Worm (Caenorhabditis elegans) whole organism, young adult: Measurements from ENCODE around the gene lgc-31.

ENCODE experiments used
- B0261.1 ChIP-seq: sonication (generic microtip); optimal IDR thresholded peaks from 2 replicates; lab custom pipeline; 2016; ENCODE audit warnings: mild to moderate bottlenecking, missing genetic modification characterization, moderate library complexity, missing compliant biosample characterization
- B0336.3 ChIP-seq: fragments of 200-800 bp; sonication (Bioruptor generic); IDR thresholded peaks from 2 replicates; pipeline ENCODE4 v1.3.6; 2022; ENCODE audit warnings: missing genetic modification characterization, missing compliant biosample characterization
- C06A6.2 ChIP-seq: fragments of 200-800 bp; sonication (Bioruptor generic); conservative IDR thresholded peaks from 2 replicates; pipeline ENCODE4 v1.3.6; 2022; ENCODE audit warnings: missing genetic modification characterization, missing compliant biosample characterization
- F10E7.11 ChIP-seq: sonication (generic microtip); optimal IDR thresholded peaks from 2 replicates; lab custom pipeline; 2017; ENCODE audit warnings: mild to moderate bottlenecking, missing genetic modification characterization, moderate library complexity, missing compliant biosample characterization
- F33H1.4 ChIP-seq: fragments of 200-800 bp; sonication (Bioruptor generic); IDR thresholded peaks from 2 replicates; pipeline ENCODE4 v1.3.6; 2022; ENCODE audit warnings: missing genetic modification reagents, missing genetic modification characterization, missing compliant biosample characterization
- F39B2.1 ChIP-seq: fragments of 200-800 bp; sonication (Bioruptor generic); IDR thresholded peaks from 2 replicates; pipeline ENCODE4 v1.3.6; 2022; ENCODE audit warnings: missing genetic modification reagents, missing genetic modification characterization, missing compliant biosample characterization
- K11D2.4 ChIP-seq: fragments of 200-800 bp; sonication (Bioruptor generic); IDR thresholded peaks from 2 replicates; pipeline ENCODE4 v1.3.6; 2022; ENCODE audit warnings: missing genetic modification reagents, missing genetic modification characterization, missing compliant biosample characterization
- K12H6.12 ChIP-seq: fragments of 200-800 bp; sonication (Bioruptor generic); optimal IDR thresholded peaks from 2 replicates; lab custom pipeline; 2018; ENCODE audit warnings: mild to moderate bottlenecking, missing genetic modification characterization, missing compliant biosample characterization
- T07F8.4 ChIP-seq: sonication (generic microtip); optimal IDR thresholded peaks from 2 replicates; lab custom pipeline; 2016; ENCODE audit warnings: mild to moderate bottlenecking, missing genetic modification characterization, moderate library complexity, missing compliant biosample characterization
- T26A5.8 ChIP-seq: sonication (generic microtip); optimal IDR thresholded peaks from 2 replicates; lab custom pipeline; 2016; ENCODE audit warnings: missing genetic modification characterization, missing compliant biosample characterization
- Y53F4B.3 ChIP-seq: fragments of 200-800 bp; sonication (Bioruptor generic); IDR thresholded peaks from 2 replicates; pipeline ENCODE4 v1.3.6; 2022; ENCODE audit warnings: missing genetic modification reagents, missing genetic modification characterization, missing compliant biosample characterization
- Y79H2A.3 ChIP-seq: fragments of 200-800 bp; sonication (Bioruptor generic); conservative IDR thresholded peaks from 2 replicates; pipeline ENCODE4 v1.3.6; 2022; ENCODE audit warnings: missing genetic modification reagents, missing genetic modification characterization, missing compliant biosample characterization
- ZK185.1 ChIP-seq: sonication (generic microtip); optimal IDR thresholded peaks from 2 replicates; lab custom pipeline; 2016; ENCODE audit warnings: mild to moderate bottlenecking, missing genetic modification characterization, missing compliant biosample characterization; ENCODE audit not compliant: poor library complexity, severe bottlenecking
- ama-1 ChIP-seq, 3 experiments: fragments of 150-350 bp in 1 of 3; sonication (generic microtip) in 2 of 3; optimal IDR thresholded peaks; 2 replicates each; lab custom pipeline; 2014 to 2018; ENCODE audit warnings: missing biosample characterization in 2 of 3, missing genetic modification characterization in 2 of 3, missing genetic modification reagents in 2 of 3
- attf-6 ChIP-seq: fragments of 200-800 bp; sonication (Bioruptor generic); IDR thresholded peaks from 2 replicates; pipeline ENCODE4 v1.3.6; 2022; ENCODE audit warnings: missing genetic modification reagents, missing genetic modification characterization, missing compliant biosample characterization
- ceh-100 ChIP-seq: fragments of 200-800 bp; sonication (Bioruptor generic); IDR thresholded peaks from 2 replicates; pipeline ENCODE4 v1.3.6; 2022; ENCODE audit warnings: missing genetic modification reagents, missing genetic modification characterization, missing compliant biosample characterization
- ceh-27 ChIP-seq: fragments of 200-800 bp; sonication (Bioruptor generic); optimal IDR thresholded peaks from 2 replicates; lab custom pipeline; 2018; ENCODE audit warnings: mild to moderate bottlenecking, missing genetic modification characterization, moderate library complexity, missing compliant biosample characterization
- ceh-58 ChIP-seq: fragments of 200-800 bp; sonication (Bioruptor generic); IDR thresholded peaks from 2 replicates; pipeline ENCODE4 v1.3.6; 2022; ENCODE audit warnings: missing genetic modification characterization, missing compliant biosample characterization
- ceh-79 ChIP-seq: sonication (generic microtip); optimal IDR thresholded peaks from 2 replicates; lab custom pipeline; 2017; ENCODE audit warnings: mild to moderate bottlenecking, missing genetic modification characterization, missing compliant biosample characterization
- ceh-91 ChIP-seq: fragments of 200-800 bp; sonication (Bioruptor generic); IDR thresholded peaks from 2 replicates; pipeline ENCODE4 v1.3.6; 2022; ENCODE audit warnings: missing genetic modification reagents, missing genetic modification characterization, missing compliant biosample characterization
- chd-7 ChIP-seq: sonication (generic microtip); optimal IDR thresholded peaks from 2 replicates; lab custom pipeline; 2016; ENCODE audit warnings: mild to moderate bottlenecking, missing genetic modification characterization, moderate library complexity, missing compliant biosample characterization
- dpff-1 ChIP-seq: sonication (generic microtip); optimal IDR thresholded peaks from 2 replicates; lab custom pipeline; 2017; ENCODE audit warnings: mild to moderate bottlenecking, missing genetic modification characterization, missing compliant biosample characterization
- efl-1 ChIP-seq: fragments of 150-350 bp; optimal IDR thresholded peaks from 2 replicates; lab custom pipeline; 2014; ENCODE audit warnings: missing biosample characterization, missing genetic modification reagents, missing genetic modification characterization
- egrh-3 ChIP-seq: fragments of 200-800 bp; sonication (Bioruptor generic); IDR thresholded peaks from 2 replicates; pipeline ENCODE4 v1.3.6; 2022; ENCODE audit warnings: missing genetic modification reagents, missing genetic modification characterization, missing compliant biosample characterization
- gei-17 ChIP-seq: fragments of 200-800 bp; sonication (Bioruptor generic); optimal IDR thresholded peaks from 2 replicates; lab custom pipeline; 2018; ENCODE audit warnings: mild to moderate bottlenecking, missing genetic modification characterization, missing compliant biosample characterization
- him-1 ChIP-seq: sonication (generic microtip); optimal IDR thresholded peaks from 2 replicates; lab custom pipeline; 2016; ENCODE audit warnings: missing genotype, missing genetic modification reagents, missing genetic modification characterization, missing compliant biosample characterization
- hrde-1 ChIP-seq: sonication (generic microtip); optimal IDR thresholded peaks from 2 replicates; lab custom pipeline; 2016; ENCODE audit warnings: missing genetic modification characterization, mild to moderate bottlenecking, missing compliant biosample characterization, moderate library complexity, missing genotype, missing genetic modification reagents, borderline replicate concordance
- hsf-1 ChIP-seq: fragments of 200-800 bp; sonication (Bioruptor generic); IDR thresholded peaks from 2 replicates; pipeline ENCODE4 v1.3.6; 2022; ENCODE audit warnings: missing genetic modification reagents, missing genetic modification characterization, missing compliant biosample characterization
- let-526 ChIP-seq: fragments of 200-800 bp; sonication (Bioruptor generic); IDR thresholded peaks from 2 replicates; pipeline ENCODE4 v1.3.6; 2022; ENCODE audit warnings: missing genetic modification reagents, missing genetic modification characterization, missing compliant biosample characterization
- lin-54 ChIP-seq: fragments of 200-800 bp; sonication (Bioruptor generic); optimal IDR thresholded peaks from 2 replicates; lab custom pipeline; 2018; ENCODE audit warnings: mild to moderate bottlenecking, missing genetic modification characterization, missing compliant biosample characterization
- nhr-120 ChIP-seq: fragments of 200-800 bp; sonication (Bioruptor generic); IDR thresholded peaks from 2 replicates; pipeline ENCODE4 v1.3.6; 2022; ENCODE audit warnings: missing genetic modification characterization, missing compliant biosample characterization
- nhr-80 ChIP-seq: sonication (generic microtip); optimal IDR thresholded peaks from 2 replicates; lab custom pipeline; 2016; ENCODE audit warnings: missing genetic modification characterization, missing compliant biosample characterization
- rpc-1 ChIP-seq, 2 experiments: fragments of 150-350 bp in 1 of 2; sonication (generic microtip) in 1 of 2; optimal IDR thresholded peaks; 2 replicates each; lab custom pipeline; 2014 to 2018; ENCODE audit warnings: missing biosample characterization in 1 of 2, missing genetic modification characterization in 1 of 2, missing genetic modification reagents in 1 of 2, missing genotype in 1 of 2
- zfh-2 ChIP-seq: fragments of 200-800 bp; sonication (Bioruptor generic); conservative IDR thresholded peaks from 2 replicates; pipeline ENCODE4 v1.3.6; 2022; ENCODE audit warnings: missing genetic modification reagents, missing genetic modification characterization, missing compliant biosample characterization
- zim-3 ChIP-seq: sonication (generic microtip); optimal IDR thresholded peaks from 2 replicates; lab custom pipeline; 2017; ENCODE audit warnings: mild to moderate bottlenecking, missing genetic modification characterization, moderate library complexity, missing compliant biosample characterization
- ztf-25 ChIP-seq: fragments of 200-800 bp; sonication (Bioruptor generic); IDR thresholded peaks from 2 replicates; pipeline ENCODE4 v1.3.6; 2022; ENCODE audit warnings: missing genetic modification reagents, missing genetic modification characterization, missing compliant biosample characterization
- ztf-3 ChIP-seq: fragments of 200-800 bp; sonication (Bioruptor generic); optimal IDR thresholded peaks from 2 replicates; lab custom pipeline; 2018; ENCODE audit warnings: mild to moderate bottlenecking, missing genetic modification characterization, missing compliant biosample characterization

Gene lgc-31

ce11 chrV:15569702-15570430, 48.0 kb upstream of the lgc-31 start, which contains the start of gene lsm-5 (continued):
- TF ChIP-seq gei-17 (GFP tag; lab: Kevin White, UChicago) = no peak
- no peak for TF ChIP-seq rpc-1 (optimal IDR thresholded peaks at IDR 0.05; lab: Kevin White, UChicago)
- TF ChIP-seq rpc-1 (tag; optimal IDR thresholded peaks at IDR 0.05; lab: Kevin White, UChicago) = no peak
- no peak for TF ChIP-seq F10E7.11 (tag; lab: Kevin White, UChicago)
- no peak for TF ChIP-seq B0261.1 (tag; lab: Kevin White, UChicago)
- peak; percentile 67 for TF ChIP-seq efl-1 (GFP tag; lab: Kevin White, UChicago)
- TF ChIP-seq nhr-120 (GFP tag; lab: Robert Waterston, UW) = no peak
- TF ChIP-seq ztf-25 (GFP tag; lab: Robert Waterston, UW) = no peak
- TF ChIP-seq ama-1 (optimal IDR thresholded peaks at IDR 0.05; lab: Kevin White, UChicago) = peak; percentile 77
- TF ChIP-seq ama-1 (GFP tag; optimal IDR thresholded peaks at IDR 0.05; lab: Kevin White, UChicago) = no peak
- 0 out of 2 replicates have a peak, but pooled peaks have one; percentile 9 for TF ChIP-seq hsf-1 (GFP tag; lab: Robert Waterston, UW)
- no peak for TF ChIP-seq nhr-80 (tag; lab: Kevin White, UChicago)
- peak; percentile 79 for TF ChIP-seq lin-54 (GFP tag; lab: Kevin White, UChicago)
- TF ChIP-seq ztf-3 (GFP tag; lab: Kevin White, UChicago) = no peak
- TF ChIP-seq zfh-2 (GFP tag; lab: Robert Waterston, UW) = no peak
- TF ChIP-seq ceh-100 (GFP tag; lab: Robert Waterston, UW) = no peak

- TF ChIP-seq ceh-27 (GFP tag; lab: Kevin White, UChicago) = no peak
- TF ChIP-seq ama-1 (optimal IDR thresholded peaks at IDR 0.05; lab: Kevin White, UChicago) = peak; percentile 42
- TF ChIP-seq ama-1 (GFP tag; optimal IDR thresholded peaks at IDR 0.05; lab: Kevin White, UChicago) = no peak
Observed at ce11 chrV:15568381-15568780, 46.6 kb upstream of the lgc-31 start.

ce11 chrV:15567344-15567804, 45.6 kb upstream of the lgc-31 start, which contains the start of gene acs-2:
TSS of gene acs-2 (plus strand) at chrV:15567394.
- TF ChIP-seq ama-1 (optimal IDR thresholded peaks at IDR 0.05; lab: Kevin White, UChicago) (peak; percentile 85), ama-1 (GFP tag; optimal IDR thresholded peaks at IDR 0.05; lab: Kevin White, UChicago) (no peak), hsf-1 (GFP tag; lab: Robert Waterston, UW) (peak; percentile 32; the same call in 1 of the 2 replicates), him-1 (tag; lab: Kevin White, UChicago) (no peak), ceh-27 (GFP tag; lab: Kevin White, UChicago) (no peak), B0336.3 (GFP tag; lab: Robert Waterston, UW) (no peak)

ce11 chrV:15566511-15567178, 44.8 kb upstream of the lgc-31 start:
- TF ChIP-seq hsf-1 (GFP tag; lab: Robert Waterston, UW) = no peak
- 0 out of 2 replicates have a peak, but pooled peaks have one; percentile 24 for TF ChIP-seq C06A6.2 (GFP tag; lab: Robert Waterston, UW)
- no peak for TF ChIP-seq Y79H2A.3 (GFP tag; lab: Robert Waterston, UW)
- TF ChIP-seq him-1 (tag; lab: Kevin White, UChicago) = no peak
- TF ChIP-seq attf-6 = no peak
- TF ChIP-seq ceh-27 (GFP tag; lab: Kevin White, UChicago) = peak; percentile 37
- TF ChIP-seq dpff-1 (tag; lab: Kevin White, UChicago) = no peak
- no peak for TF ChIP-seq zim-3
- TF ChIP-seq ceh-79 = no peak
- TF ChIP-seq T07F8.4 (tag; lab: Kevin White, UChicago) = no peak
- peak; percentile 78 for TF ChIP-seq K12H6.12
- TF ChIP-seq hrde-1 (tag; lab: Kevin White, UChicago) = no peak
- no peak for TF ChIP-seq ztf-3 (GFP tag; lab: Kevin White, UChicago)
- peak; percentile 55 for TF ChIP-seq chd-7
- no peak for TF ChIP-seq Y53F4B.3 (GFP tag; lab: Robert Waterston, UW)
- TF ChIP-seq ZK185.1 (tag; lab: Kevin White, UChicago) = peak; percentile 52
- no peak for TF ChIP-seq ceh-58 (GFP tag; lab: Robert Waterston, UW)
- TF ChIP-seq T26A5.8 = no peak
- TF ChIP-seq K11D2.4 (GFP tag; lab: Robert Waterston, UW) = peak; percentile 61; the same call in 1 of the 2 replicates
- no peak for TF ChIP-seq egrh-3
- no peak for TF ChIP-seq ceh-91 (GFP tag; lab: Robert Waterston, UW)
- TF ChIP-seq F10E7.11 (tag; lab: Kevin White, UChicago) = no peak
- TF ChIP-seq F39B2.1 (GFP tag; lab: Robert Waterston, UW) = no peak
- TF ChIP-seq efl-1 (GFP tag; lab: Kevin White, UChicago) = no peak
- TF ChIP-seq F33H1.4 (GFP tag; lab: Robert Waterston, UW) = no peak
- 0 out of 2 replicates have a peak, but pooled peaks have one; percentile 55 for TF ChIP-seq let-526 (GFP tag; lab: Robert Waterston, UW)
